Worm (Caenorhabditis elegans): ENCODE data around the gene mps-4.
A peak's percentile ranks its signal among the peaks of the same experiment; 100 is the strongest.

Gene mps-4

ce11 chrIII:8239325-8239724 is 32.3 kb downstream of the mps-4 start, which contains the start of gene tsp-1:
Gene tsp-1 (minus strand): TSS chrIII:8239423.
- no peak for TF ChIP-seq nhr-2 (tag; optimal IDR thresholded peaks at IDR 0.05)
- no peak for TF ChIP-seq unc-39 (tag; optimal IDR thresholded peaks at IDR 0.05)
- no peak for TF ChIP-seq mep-1 (tag; optimal IDR thresholded peaks at IDR 0.05)
- TF ChIP-seq ztf-11 (tag; optimal IDR thresholded peaks at IDR 0.05), result no peak
- no peak for TF ChIP-seq bed-3 (GFP tag; optimal IDR thresholded peaks at IDR 0.05)
- no peak for TF ChIP-seq nhr-76 (tag; optimal IDR thresholded peaks at IDR 0.05)
- TF ChIP-seq elt-3 (tag; optimal IDR thresholded peaks at IDR 0.05), result no peak
- TF ChIP-seq M03D4.4 (tag; optimal IDR thresholded peaks at IDR 0.05), result no peak
- no peak for TF ChIP-seq sem-2 (GFP tag; optimal IDR thresholded peaks at IDR 0.05)
- no peak for TF ChIP-seq hlh-1 (tag; optimal IDR thresholded peaks at IDR 0.05)
- TF ChIP-seq flh-1 (GFP tag; optimal IDR thresholded peaks at IDR 0.05), result no peak
- TF ChIP-seq ceh-83 (GFP tag; optimal IDR thresholded peaks at IDR 0.05), result no peak
- no peak for TF ChIP-seq sptf-1 (tag; optimal IDR thresholded peaks at IDR 0.05)
- TF ChIP-seq lin-32 (GFP tag; optimal IDR thresholded peaks at IDR 0.05), result no peak

- TF ChIP-seq ztf-11 (tag; optimal IDR thresholded peaks at IDR 0.05), result no peak
Measured at ce11 chrIII:8237827-8238226, 33.7 kb downstream of the mps-4 start, which contains the start of gene tsp-2. Gene tsp-2 (minus strand): TSS chrIII:8237935.

ce11 chrIII:8235880-8236279 is 35.7 kb downstream of the mps-4 start, which contains the start of gene C02F5.5:
Gene C02F5.5 (plus strand): TSS chrIII:8236180.
- no peak for TF ChIP-seq zip-8 (tag; optimal IDR thresholded peaks at IDR 0.05)
- TF ChIP-seq elt-3 (tag; optimal IDR thresholded peaks at IDR 0.05), result no peak
- TF ChIP-seq nhr-237 (tag; optimal IDR thresholded peaks at IDR 0.05), result no peak
- no peak for TF ChIP-seq bed-3 (GFP tag; optimal IDR thresholded peaks at IDR 0.05)
- TF ChIP-seq sem-2 (GFP tag; optimal IDR thresholded peaks at IDR 0.05), result no peak

ce11 chrIII:8235358-8235757 is 36.2 kb downstream of the mps-4 start, which contains the start of gene C02F5.14:
Gene C02F5.14 (minus strand): TSS chrIII:8235514.
- no peak for TF ChIP-seq hlh-1 (tag; optimal IDR thresholded peaks at IDR 0.05)
- TF ChIP-seq ceh-43 (GFP tag; optimal IDR thresholded peaks at IDR 0.05), result no peak
- TF ChIP-seq lin-13 (tag; optimal IDR thresholded peaks at IDR 0.05), result no peak

- TF ChIP-seq lin-13 (tag; optimal IDR thresholded peaks at IDR 0.05) (no peak), lsy-2 (tag; optimal IDR thresholded peaks at IDR 0.05) (no peak), elt-1 (tag; optimal IDR thresholded peaks at IDR 0.05; ENCODE audit: borderline replicate concordance, insufficient read depth) (no peak)
Measured at ce11 chrIII:8232634-8233033, 38.9 kb downstream of the mps-4 start, which contains the start of gene henn-1. Gene henn-1 (plus strand): TSS chrIII:8232651.

ce11 chrIII:8229480-8229879 is 42.1 kb downstream of the mps-4 start:
- TF ChIP-seq ces-1 (GFP tag; optimal IDR thresholded peaks at IDR 0.05) (no peak), ham-2 (GFP tag; optimal IDR thresholded peaks at IDR 0.05) (no peak), ceh-43 (GFP tag; optimal IDR thresholded peaks at IDR 0.05) (no peak), elt-3 (tag; optimal IDR thresholded peaks at IDR 0.05) (no peak), nhr-28 (tag; optimal IDR thresholded peaks at IDR 0.05) (no peak)

ce11 chrIII:8228916-8229315 is 42.7 kb downstream of the mps-4 start:
- TF ChIP-seq snpc-4 (tag; optimal IDR thresholded peaks at IDR 0.05) (no peak), elt-1 (tag; optimal IDR thresholded peaks at IDR 0.05; ENCODE audit: borderline replicate concordance, insufficient read depth) (no peak), mep-1 (tag; optimal IDR thresholded peaks at IDR 0.05) (no peak), tbx-8 (GFP tag; optimal IDR thresholded peaks at IDR 0.05) (no peak), nhr-2 (tag; optimal IDR thresholded peaks at IDR 0.05) (no peak), nhr-28 (tag; optimal IDR thresholded peaks at IDR 0.05) (no peak), mab-5 (tag; optimal IDR thresholded peaks at IDR 0.05) (no peak), blmp-1 (tag; optimal IDR thresholded peaks at IDR 0.05) (no peak), lsy-2 (tag; optimal IDR thresholded peaks at IDR 0.05) (no peak)

ce11 chrIII:8227511-8227910 is 44.1 kb downstream of the mps-4 start, which contains the start of gene fbxl-1:
Gene fbxl-1 (plus strand): TSS chrIII:8227830.
- peak; percentile 34 for TF ChIP-seq drap-1 (GFP tag; optimal IDR thresholded peaks at IDR 0.05)
- TF ChIP-seq mep-1 (tag; optimal IDR thresholded peaks at IDR 0.05), result no peak
- peak; percentile 35 for TF ChIP-seq mls-2 (tag; optimal IDR thresholded peaks at IDR 0.05)
- peak; percentile 33 for TF ChIP-seq ham-2 (GFP tag; optimal IDR thresholded peaks at IDR 0.05)
- TF ChIP-seq mab-5 (tag; optimal IDR thresholded peaks at IDR 0.05), result no peak
- TF ChIP-seq unc-120 (tag; optimal IDR thresholded peaks at IDR 0.05; ENCODE audit: poor library complexity, severe bottlenecking), result peak; percentile 71
